Fruit fly (Drosophila melanogaster) whole organism, embryonic: ENCODE results near the gene Eno.
A peak's percentile ranks its signal among the peaks of the same experiment; 100 is the strongest.

Experiments used
- Aef1 ChIP-seq: fragments of 200-800 bp; sonication (Bioruptor generic); IDR thresholded peaks from 3 replicates; pipeline ENCODE4 v1.3.6; 2022; ENCODE audit warnings: missing biosample characterization, missing genetic modification characterization
- Bdp1 ChIP-seq: fragments of 200-800 bp; sonication (Bioruptor generic); optimal IDR thresholded peaks from 3 replicates; lab custom pipeline; 2016; ENCODE audit warnings: missing biosample characterization, missing genetic modification characterization
- CG10431 ChIP-seq: fragments of 200-800 bp; sonication (Bioruptor generic); optimal IDR thresholded peaks from 3 replicates; lab custom pipeline; 2018; ENCODE audit warnings: missing biosample characterization, mild to moderate bottlenecking, missing genetic modification characterization
- CG11456 ChIP-seq: fragments of 200-800 bp; sonication (Bioruptor generic); IDR thresholded peaks from 3 replicates; pipeline ENCODE4 v1.3.6; 2022; ENCODE audit warnings: missing biosample characterization, missing genetic modification characterization
- CG11696 ChIP-seq: fragments of 200-800 bp; sonication (Bioruptor generic); IDR thresholded peaks from 2 replicates; pipeline ENCODE4 v1.3.6; 2022; ENCODE audit warnings: missing biosample characterization, missing genetic modification characterization
- CG17359 ChIP-seq: fragments of 200-800 bp; sonication (Bioruptor generic); optimal IDR thresholded peaks from 3 replicates; lab custom pipeline; 2018; ENCODE audit warnings: missing biosample characterization, mild to moderate bottlenecking, missing genetic modification characterization, moderate library complexity
- CG17385 ChIP-seq: fragments of 200-800 bp; sonication (Bioruptor generic); optimal IDR thresholded peaks from 3 replicates; lab custom pipeline; 2018; ENCODE audit warnings: missing biosample characterization, mild to moderate bottlenecking, missing genetic modification characterization
- CG18764 ChIP-seq: fragments of 200-800 bp; sonication (Bioruptor generic); optimal IDR thresholded peaks from 3 replicates; lab custom pipeline; 2016; ENCODE audit warnings: missing biosample characterization, missing genetic modification characterization
- CG2712 ChIP-seq: fragments of 200-800 bp; optimal IDR thresholded peaks from 3 replicates; lab custom pipeline; 2019; ENCODE audit warnings: missing biosample characterization, mild to moderate bottlenecking, missing genetic modification characterization, moderate library complexity
- CG30020 ChIP-seq: fragments of 200-800 bp; optimal IDR thresholded peaks from 2 replicates; lab custom pipeline; 2019; ENCODE audit warnings: missing biosample characterization, mild to moderate bottlenecking, missing genetic modification characterization, moderate library complexity
- CG32772 ChIP-seq: fragments of 200-800 bp; sonication (Bioruptor generic); IDR thresholded peaks from 2 replicates; pipeline ENCODE4 v1.3.6; 2022; ENCODE audit warnings: missing biosample characterization, missing genetic modification characterization
- CG34224 ChIP-seq: fragments of 200-800 bp; sonication (Bioruptor generic); IDR thresholded peaks from 3 replicates; pipeline ENCODE4 v1.3.6; 2022; ENCODE audit warnings: missing biosample characterization, missing genetic modification characterization; ENCODE audit not compliant: partially characterized antibody
- CG34376 ChIP-seq: fragments of 200-800 bp; sonication (Bioruptor generic); optimal IDR thresholded peaks from 2 replicates; lab custom pipeline; 2018; ENCODE audit warnings: missing biosample characterization, mild to moderate bottlenecking, missing genetic modification characterization
- CG3726 ChIP-seq: fragments of 200-800 bp; sonication (Bioruptor generic); IDR thresholded peaks from 3 replicates; pipeline ENCODE4, ENCODE4 v1.3.6; 2022; ENCODE audit warnings: missing biosample characterization, missing genetic modification characterization
- CG3847 ChIP-seq: fragments of 200-800 bp; sonication (Bioruptor generic); IDR thresholded peaks from 2 replicates; pipeline ENCODE4 v1.3.6; 2022; ENCODE audit warnings: missing biosample characterization, missing genetic modification characterization
- CG42726 ChIP-seq: fragments of 200-800 bp; sonication (Bioruptor generic); IDR thresholded peaks from 2 replicates; pipeline ENCODE4 v1.3.6; 2022; ENCODE audit warnings: missing biosample characterization, missing genetic modification characterization; ENCODE audit not compliant: partially characterized antibody
- CG8478 ChIP-seq: fragments of >200 bp; optimal IDR thresholded peaks from 2 replicates; lab custom pipeline; 2018
- CG9797 ChIP-seq: fragments of 200-800 bp; sonication (Bioruptor generic); optimal IDR thresholded peaks from 3 replicates; lab custom pipeline; 2018; ENCODE audit warnings: missing biosample characterization, mild to moderate bottlenecking, missing genetic modification characterization
- CG9932 ChIP-seq: fragments of 200-800 bp; sonication (Bioruptor generic); IDR thresholded peaks from 2 replicates; pipeline ENCODE4 v1.3.6; 2022; ENCODE audit warnings: missing biosample characterization, missing genetic modification characterization
- Deaf1 ChIP-seq: fragments of 200-800 bp; optimal IDR thresholded peaks from 3 replicates; lab custom pipeline; 2019; ENCODE audit warnings: missing biosample characterization, mild to moderate bottlenecking, missing genetic modification characterization, moderate library complexity
- E2f1 ChIP-seq: fragments of 200-800 bp; sonication (Bioruptor generic); IDR thresholded peaks from 2 replicates; pipeline ENCODE4 v1.3.6; 2022; ENCODE audit warnings: missing biosample characterization, missing genetic modification characterization
- Fer2 ChIP-seq: fragments of 200-800 bp; sonication (Bioruptor generic); optimal IDR thresholded peaks from 2 replicates; lab custom pipeline; 2018; ENCODE audit warnings: missing biosample characterization, mild to moderate bottlenecking, missing genetic modification characterization, moderate library complexity
- H2.0 ChIP-seq: fragments of 200-800 bp; sonication (Bioruptor generic); IDR thresholded peaks from 2 replicates; pipeline ENCODE4 v1.3.6; 2022; ENCODE audit warnings: missing biosample characterization, missing genetic modification characterization
- HHEX ChIP-seq: fragments of 200-800 bp; sonication (Bioruptor generic); optimal IDR thresholded peaks from 3 replicates; lab custom pipeline; 2017; ENCODE audit warnings: missing biosample characterization, mild to moderate bottlenecking, missing genetic modification characterization, missing genetic modification reagents
- HLH4C ChIP-seq: fragments of 200-800 bp; sonication (Bioruptor generic); IDR thresholded peaks from 3 replicates; pipeline ENCODE4 v1.3.6; 2022; ENCODE audit warnings: missing biosample characterization, missing genetic modification characterization; ENCODE audit not compliant: partially characterized antibody
- Hsf ChIP-seq: fragments of 200-800 bp; sonication (Bioruptor generic); optimal IDR thresholded peaks from 3 replicates; lab custom pipeline; 2016; ENCODE audit warnings: missing biosample characterization, missing genetic modification characterization
- Jarid2 ChIP-seq: fragments of 200-800 bp; sonication (Bioruptor generic); optimal IDR thresholded peaks from 3 replicates; lab custom pipeline; 2017; ENCODE audit warnings: mild to moderate bottlenecking, missing biosample characterization, missing genetic modification reagents, missing genetic modification characterization
- NK7.1 ChIP-seq: fragments of 200-800 bp; sonication (Bioruptor generic); optimal IDR thresholded peaks from 3 replicates; lab custom pipeline; 2016; ENCODE audit warnings: missing biosample characterization, missing genetic modification characterization
- Ptx1 ChIP-seq: fragments of 200-800 bp; sonication (Bioruptor generic); IDR thresholded peaks from 2 replicates; pipeline ENCODE4 v1.3.6; 2022; ENCODE audit warnings: missing biosample characterization, missing genetic modification characterization
- Sry-δ ChIP-seq: fragments of 200-800 bp; sonication (Bioruptor generic); optimal IDR thresholded peaks from 2 replicates; lab custom pipeline; 2016; ENCODE audit warnings: missing biosample characterization, missing genetic modification characterization
- Stat92E ChIP-seq, 3 experiments: fragments of >200 bp in 2 of 3; fragments of 200-800 bp in 1 of 3; sonication (Bioruptor generic) in 1 of 3; optimal IDR thresholded peaks; 2 replicates each; lab custom pipeline; 2017 to 2019; ENCODE audit warnings: missing biosample characterization in 3 of 3, missing genetic modification characterization in 3 of 3, mild to moderate bottlenecking in 1 of 3, moderate library complexity in 1 of 3
- chif ChIP-seq, 2 experiments: fragments of 200-800 bp; sonication (Bioruptor generic); optimal IDR thresholded peaks; 3 replicates each; lab custom pipeline; 2016; ENCODE audit warnings: missing biosample characterization in 2 of 2, missing genetic modification characterization in 2 of 2
- crc ChIP-seq: fragments of 200-800 bp; sonication (Bioruptor generic); optimal IDR thresholded peaks from 2 replicates; lab custom pipeline; 2016; ENCODE audit warnings: missing biosample characterization, missing genetic modification characterization
- disco-r ChIP-seq: fragments of 200-800 bp; sonication (Bioruptor generic); optimal IDR thresholded peaks from 2 replicates; lab custom pipeline; 2016; ENCODE audit warnings: missing biosample characterization, missing genetic modification characterization
- gsb ChIP-seq: fragments of 200-800 bp; sonication (Bioruptor generic); IDR thresholded peaks from 2 replicates; pipeline ENCODE4 v1.3.6; 2022; ENCODE audit warnings: missing biosample characterization, missing genetic modification characterization
- lmd ChIP-seq: fragments of 200-800 bp; sonication (Bioruptor generic); IDR thresholded peaks from 2 replicates; pipeline ENCODE4 v1.3.6; 2022; ENCODE audit warnings: missing biosample characterization, missing genetic modification characterization
- oc ChIP-seq: fragments of 200-800 bp; sonication (Bioruptor generic); optimal IDR thresholded peaks from 2 replicates; lab custom pipeline; 2018; ENCODE audit warnings: missing biosample characterization, mild to moderate bottlenecking, missing genetic modification characterization, moderate library complexity
- org-1 ChIP-seq: fragments of 200-800 bp; sonication (Bioruptor generic); optimal IDR thresholded peaks from 2 replicates; lab custom pipeline; 2017; ENCODE audit warnings: missing biosample characterization, missing genetic modification characterization
- pfk ChIP-seq: fragments of 200-800 bp; sonication (Bioruptor generic); optimal IDR thresholded peaks from 2 replicates; lab custom pipeline; 2018; ENCODE audit warnings: missing biosample characterization, mild to moderate bottlenecking, missing genetic modification characterization, moderate library complexity
- pros ChIP-seq: fragments of 200-800 bp; sonication (Bioruptor generic); optimal IDR thresholded peaks from 3 replicates; lab custom pipeline; 2019; ENCODE audit warnings: missing biosample characterization, mild to moderate bottlenecking, missing genetic modification characterization, moderate library complexity
- run ChIP-seq: fragments of 200-800 bp; sonication (Bioruptor generic); optimal IDR thresholded peaks from 3 replicates; lab custom pipeline; 2018; ENCODE audit warnings: missing biosample characterization, mild to moderate bottlenecking, missing genetic modification characterization
- sc ChIP-seq, 3 experiments: fragments of >200 bp in 2 of 3; fragments of 200-800 bp in 1 of 3; sonication (Bioruptor generic) in 1 of 3; optimal IDR thresholded peaks; 2 replicates in 2 of 3; 3 replicates in 1 of 3; lab custom pipeline; 2017; ENCODE audit warnings: mild to moderate bottlenecking in 1 of 3, missing biosample characterization in 1 of 3, missing genetic modification characterization in 1 of 3, missing genetic modification reagents in 1 of 3
- scrt ChIP-seq: fragments of 200-800 bp; sonication (Bioruptor generic); optimal IDR thresholded peaks from 2 replicates; lab custom pipeline; 2018; ENCODE audit warnings: missing biosample characterization, mild to moderate bottlenecking, missing genetic modification characterization, moderate library complexity
- sim ChIP-seq: fragments of 200-800 bp; sonication (Bioruptor generic); IDR thresholded peaks from 2 replicates; pipeline ENCODE4 v1.3.6; 2022; ENCODE audit warnings: missing biosample characterization, missing genetic modification characterization
- sqz ChIP-seq: fragments of 200-800 bp; sonication (Bioruptor generic); optimal IDR thresholded peaks from 3 replicates; lab custom pipeline; 2018; ENCODE audit warnings: missing biosample characterization, mild to moderate bottlenecking, missing genetic modification characterization
- ttk ChIP-seq: fragments of 200-800 bp; sonication (Bioruptor generic); IDR thresholded peaks from 2 replicates; pipeline ENCODE4 v2.1.2; 2022; ENCODE audit warnings: missing biosample characterization, missing genetic modification characterization
- wdn ChIP-seq: fragments of 200-800 bp; sonication (Bioruptor generic); IDR thresholded peaks from 2 replicates; pipeline ENCODE4 v1.3.6; 2022; ENCODE audit warnings: missing biosample characterization, missing genetic modification characterization
- zfh2 ChIP-seq: fragments of 200-800 bp; sonication (Bioruptor generic); optimal IDR thresholded peaks from 2 replicates; lab custom pipeline; 2016; ENCODE audit warnings: missing biosample characterization, missing genetic modification characterization

Eno gene

dm6 chr2L:1727826-1728619 lies 1.4 kb downstream of the Eno start (continued):
- TF ChIP-seq Aef1 (GFP tag; lab: Robert Waterston, UW) (peak; percentile 94), sc (optimal IDR thresholded peaks at IDR 0.05; lab: Kevin White, UChicago) (no peak), sc (GFP tag; optimal IDR thresholded peaks at IDR 0.05; lab: Kevin White, UChicago) (peak; percentile 96), CG8478 (lab: Kevin White, UChicago) (no peak), Bdp1 (GFP tag; lab: Kevin White, UChicago) (peak; percentile 79), CG11456 (GFP tag; lab: Robert Waterston, UW) (peak; percentile 97), Hsf (GFP tag; lab: Kevin White, UChicago) (peak; percentile 89), CG18764 (peak; percentile 86), CG42726 (GFP tag; lab: Robert Waterston, UW) (no peak; the same call in 1 of the 2 replicates), CG10431 (peak; percentile 98), E2f1 (GFP tag; lab: Robert Waterston, UW) (peak; percentile 95), CG30020 (tag; lab: Kevin White, UChicago) (peak; percentile 88), CG34224 (peak; percentile 97), CG17385 (GFP tag; lab: Kevin White, UChicago) (peak; percentile 97), wdn (GFP tag; lab: Robert Waterston, UW) (peak; percentile 94), pfk (GFP tag; lab: Kevin White, UChicago) (peak; percentile 63), sqz (GFP tag; lab: Kevin White, UChicago) (peak; percentile 91), Deaf1 (tag; lab: Kevin White, UChicago) (peak; percentile 88), Stat92E (GFP tag; optimal IDR thresholded peaks at IDR 0.05; lab: Kevin White, UChicago) (peak in 1 of 3 experiments; percentile 97), sim (GFP tag; lab: Robert Waterston, UW) (peak; percentile 88; the same call in 1 of the 2 replicates), Ptx1 (GFP tag; lab: Robert Waterston, UW) (peak; percentile 98), pros (GFP tag; lab: Kevin White, UChicago) (peak; percentile 91), zfh2 (GFP tag; lab: Kevin White, UChicago) (peak; percentile 93), oc (peak; percentile 97), CG17359 (tag; lab: Kevin White, UChicago) (peak; percentile 92), org-1 (peak; percentile 97), CG3726 (peak; percentile 88; the same call in 2 of the 3 replicates), CG3847 (GFP tag; lab: Robert Waterston, UW) (peak; percentile 99), CG2712 (tag; lab: Kevin White, UChicago) (peak; percentile 96), CG9797 (GFP tag; lab: Kevin White, UChicago) (peak; percentile 49), ttk (GFP tag; lab: Robert Waterston, UW) (peak; percentile 93), Fer2 (tag; lab: Kevin White, UChicago) (peak; percentile 97), chif (GFP tag; optimal IDR thresholded peaks at IDR 0.05; lab: Kevin White, UChicago) (peak; percentile 51 to 84), disco-r (peak; percentile 36), NK7.1 (GFP tag; lab: Kevin White, UChicago) (peak; percentile 74), H2.0 (GFP tag; lab: Robert Waterston, UW) (peak; percentile 94), Jarid2 (GFP tag; lab: Kevin White, UChicago) (peak; percentile 79), scrt (GFP tag; lab: Kevin White, UChicago) (peak; percentile 93), Sry-δ (GFP tag; lab: Kevin White, UChicago) (peak; percentile 79), CG11696 (GFP tag; lab: Robert Waterston, UW) (peak; percentile 87), CG34376 (GFP tag; lab: Kevin White, UChicago) (peak; percentile 100), run (tag; lab: Kevin White, UChicago) (peak; percentile 96), HHEX (peak; percentile 96), crc (GFP tag; lab: Kevin White, UChicago) (no peak), CG9932 (GFP tag; lab: Robert Waterston, UW) (peak; percentile 99), lmd (GFP tag; lab: Robert Waterston, UW) (peak; percentile 98), CG32772 (GFP tag; lab: Robert Waterston, UW) (peak; percentile 93), gsb (GFP tag; lab: Robert Waterston, UW) (peak; percentile 96), HLH4C (GFP tag; lab: Robert Waterston, UW) (peak; percentile 89)
